Worm (Caenorhabditis elegans) whole organism, young adult: ENCODE results near the gene Y69E1A.8.

Experiments
- D2030.7 ChIP-seq: fragments of 200-800 bp; sonication (Bioruptor generic); IDR thresholded peaks from 2 replicates; pipeline ENCODE4 v1.3.6; 2022; ENCODE audit warnings: missing genetic modification reagents, missing genetic modification characterization, missing compliant biosample characterization
- him-1 ChIP-seq: sonication (generic microtip); optimal IDR thresholded peaks from 2 replicates; lab custom pipeline; 2016; ENCODE audit warnings: missing genotype, missing genetic modification reagents, missing genetic modification characterization, missing compliant biosample characterization
- hrde-1 ChIP-seq: sonication (generic microtip); optimal IDR thresholded peaks from 2 replicates; lab custom pipeline; 2016; ENCODE audit warnings: missing genetic modification characterization, mild to moderate bottlenecking, missing compliant biosample characterization, moderate library complexity, missing genotype, missing genetic modification reagents, borderline replicate concordance
- lin-40 ChIP-seq: sonication (generic microtip); optimal IDR thresholded peaks from 2 replicates; lab custom pipeline; 2016; ENCODE audit warnings: missing genetic modification characterization, mild to moderate bottlenecking, missing compliant biosample characterization, missing genotype, missing genetic modification reagents
- nhr-90 ChIP-seq: sonication (generic microtip); optimal IDR thresholded peaks from 2 replicates; lab custom pipeline; 2016; ENCODE audit warnings: missing genotype, mild to moderate bottlenecking, missing genetic modification characterization, missing compliant biosample characterization
- sptf-2 ChIP-seq: fragments of 200-800 bp; sonication (Bioruptor generic); optimal IDR thresholded peaks from 2 replicates; lab custom pipeline; 2018; ENCODE audit warnings: mild to moderate bottlenecking, missing genetic modification characterization, missing compliant biosample characterization

DNA sequence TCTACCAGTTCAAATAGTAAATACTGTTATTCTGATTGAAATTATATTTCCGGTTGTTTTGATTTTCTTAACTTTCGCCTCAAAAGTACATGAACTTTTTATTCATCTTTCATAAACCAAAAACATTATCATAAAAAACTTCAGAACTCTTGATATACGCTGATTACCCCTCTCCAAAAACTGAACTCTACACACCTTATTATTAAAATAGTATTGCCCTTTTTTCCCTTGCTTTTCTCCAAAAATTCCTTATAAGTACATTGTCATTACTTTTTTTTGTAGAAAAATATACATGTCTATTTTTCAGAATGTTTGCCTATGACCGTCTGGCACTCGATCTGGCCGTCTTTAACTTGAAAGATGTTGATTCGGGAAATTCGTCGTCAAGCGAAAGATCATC lies 15.4 kb downstream of the Y69E1A.8 start, which contains the start of gene Y43E12A.2:
- no peak for TF ChIP-seq sptf-2 (GFP tag; lab: Kevin White, UChicago)
- TF ChIP-seq nhr-90 (tag; lab: Kevin White, UChicago), result no peak
- no peak for TF ChIP-seq D2030.7
- TF ChIP-seq hrde-1 (tag; lab: Kevin White, UChicago), result no peak
- no peak for TF ChIP-seq lin-40 (tag; lab: Kevin White, UChicago)
- no peak for TF ChIP-seq him-1 (tag; lab: Kevin White, UChicago)
